Fruit fly (Drosophila melanogaster): Measurements from ENCODE around the gene GATAd.

The GATAd gene

DNA sequence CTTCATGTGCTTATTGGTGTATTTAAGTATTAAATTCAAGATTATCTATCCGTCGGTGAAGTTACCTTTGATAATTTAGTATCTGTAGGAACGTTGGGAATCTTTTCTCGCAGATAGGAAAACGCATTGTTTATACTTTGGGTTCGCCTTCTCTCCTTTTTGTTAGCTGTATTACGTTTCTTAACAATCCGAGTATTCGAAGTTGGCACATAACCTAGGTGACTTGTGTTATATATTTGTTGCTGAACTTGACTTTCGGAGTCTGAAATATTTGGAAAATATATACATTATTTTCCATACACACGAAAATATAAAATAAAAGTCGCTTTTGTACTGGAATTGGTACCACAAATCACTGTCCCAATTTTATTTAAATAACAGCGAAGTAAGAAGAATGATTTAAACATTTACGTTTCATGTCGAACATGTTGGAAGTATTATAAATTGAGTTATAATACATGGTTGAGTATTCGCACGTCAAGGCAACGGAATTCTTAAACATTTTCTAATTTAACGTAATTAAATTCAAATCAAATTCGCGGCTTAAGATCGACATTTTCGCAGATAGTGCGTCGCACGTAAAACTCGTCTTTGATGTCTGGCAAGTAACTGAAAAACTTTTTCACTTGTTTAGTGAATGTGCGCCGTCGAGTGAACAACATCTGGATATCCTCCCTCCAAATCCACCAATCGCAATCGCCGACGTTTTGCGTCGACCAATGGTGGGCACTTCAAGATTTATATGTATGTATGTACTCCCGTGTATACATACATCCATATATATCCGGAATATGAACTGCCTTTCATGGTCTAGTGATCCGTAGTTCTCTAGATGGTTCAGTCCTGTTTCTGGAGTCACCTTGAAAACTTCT is 38.5 kb upstream of the GATAd start, which contains the start of gene Hand:
Gene Hand (minus strand): TSS at position 588 of the 872 bp plus-strand sequence.
- TF ChIP-seq Nf-YB (GFP tag; optimal IDR thresholded peaks at IDR 0.05) (peak; percentile 95), Nf-YC (tag; optimal IDR thresholded peaks at IDR 0.05) (peak; percentile 96), CG5180 (GFP tag; optimal IDR thresholded peaks at IDR 0.05) (peak; percentile 41), Jarid2 (GFP tag; optimal IDR thresholded peaks at IDR 0.05) (peak; percentile 17), CG8089 (GFP tag; optimal IDR thresholded peaks at IDR 0.05) (no peak), CG14050 (GFP tag; IDR thresholded peaks at IDR 0.05) (no peak), CG2199 (GFP tag; IDR thresholded peaks at IDR 0.05) (0 out of 3 replicates have a peak, but pooled peaks have one; percentile 51)

DNA sequence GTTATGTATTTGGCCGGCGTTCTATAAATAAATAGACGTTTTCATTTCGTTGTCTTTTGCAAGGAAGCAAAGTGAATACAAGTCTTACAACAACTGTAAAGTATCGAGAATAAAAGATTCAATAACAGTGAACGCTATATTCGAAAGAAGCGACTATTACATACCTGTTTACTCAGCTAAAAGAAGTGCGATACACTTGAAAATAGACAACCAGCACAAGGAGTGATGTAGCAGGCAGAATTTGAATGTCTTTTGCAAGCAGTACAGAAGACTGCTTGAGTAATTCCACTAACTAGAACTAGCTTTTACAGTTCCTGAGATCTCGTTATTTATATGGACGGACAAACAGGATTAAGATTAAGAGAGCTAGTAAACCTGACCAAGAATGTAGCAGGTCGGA is 35.2 kb upstream of the GATAd start:
- TF ChIP-seq maf-S (GFP tag; optimal IDR thresholded peaks at IDR 0.05): no peak
- no peak for TF ChIP-seq CG9817 (tag; optimal IDR thresholded peaks at IDR 0.05)
- TF ChIP-seq CG13287 (GFP tag; IDR thresholded peaks at IDR 0.05; ENCODE audit: partially characterized antibody): peak; percentile 64
- TF ChIP-seq sr (GFP tag; IDR thresholded peaks at IDR 0.05): no peak
- TF ChIP-seq oc (tag; optimal IDR thresholded peaks at IDR 0.05): no peak
- TF ChIP-seq lov (optimal IDR thresholded peaks at IDR 0.05): no peak
- no peak for TF ChIP-seq lov (GFP tag; IDR thresholded peaks at IDR 0.05)
- TF ChIP-seq CG12659 (GFP tag; optimal IDR thresholded peaks at IDR 0.05): peak; percentile 74
- TF ChIP-seq Sox102F (GFP tag; optimal IDR thresholded peaks at IDR 0.05): no peak
- TF ChIP-seq CG12391 (tag; optimal IDR thresholded peaks at IDR 0.05): no peak
- no peak for TF ChIP-seq CG1233 (GFP tag; optimal IDR thresholded peaks at IDR 0.05)
- TF ChIP-seq psq (GFP tag; optimal IDR thresholded peaks at IDR 0.05): no peak
- peak; percentile 40 for TF ChIP-seq nmo (GFP tag; optimal IDR thresholded peaks at IDR 0.05)
- no peak for TF ChIP-seq CG10543 (GFP tag; optimal IDR thresholded peaks at IDR 0.05)
- no peak for TF ChIP-seq hbn (GFP tag; IDR thresholded peaks at IDR 0.05; ENCODE audit: partially characterized antibody)
- peak; percentile 22 for TF ChIP-seq CG14710 (tag; optimal IDR thresholded peaks at IDR 0.05)
- no peak for TF ChIP-seq btn (GFP tag; optimal IDR thresholded peaks at IDR 0.05)
- TF ChIP-seq CG11398 (GFP tag; optimal IDR thresholded peaks at IDR 0.05): no peak
- no peak for TF ChIP-seq PHDP (tag; optimal IDR thresholded peaks at IDR 0.05)
- no peak for TF ChIP-seq Atf-2 (GFP tag; optimal IDR thresholded peaks at IDR 0.05)
- TF ChIP-seq wek (GFP tag; optimal IDR thresholded peaks at IDR 0.05): no peak
- peak; percentile 88; the same call in 2 of the 3 replicates for TF ChIP-seq hb (GFP tag; IDR thresholded peaks at IDR 0.05; ENCODE audit: partially characterized antibody)
- TF ChIP-seq jumu (GFP tag; optimal IDR thresholded peaks at IDR 0.05): peak; percentile 26
- peak; percentile 81 for TF ChIP-seq Med (GFP tag)
- TF ChIP-seq sima (GFP tag; optimal IDR thresholded peaks at IDR 0.05): no peak
- peak; percentile 59 for TF ChIP-seq HmgD (GFP tag; optimal IDR thresholded peaks at IDR 0.05)
- no peak for TF ChIP-seq CG2129 (GFP tag; IDR thresholded peaks at IDR 0.05; ENCODE audit: partially characterized antibody)
- TF ChIP-seq CG13624 (GFP tag; optimal IDR thresholded peaks at IDR 0.05): no peak
- peak; percentile 7 for TF ChIP-seq CG10979 (tag; optimal IDR thresholded peaks at IDR 0.05)
- TF ChIP-seq CG14014 (GFP tag; IDR thresholded peaks at IDR 0.05): no peak
- TF ChIP-seq ken (GFP tag; IDR thresholded peaks at IDR 0.05): no peak
- TF ChIP-seq CG2199 (GFP tag; IDR thresholded peaks at IDR 0.05): peak; percentile 98
- TF ChIP-seq zen2 (GFP tag; IDR thresholded peaks at IDR 0.05; ENCODE audit: partially characterized antibody): no peak
- TF ChIP-seq HLH54F (GFP tag; optimal IDR thresholded peaks at IDR 0.05): no peak
- no peak for TF ChIP-seq CG9609 (GFP tag; optimal IDR thresholded peaks at IDR 0.05)
- no peak for TF ChIP-seq Mad (GFP tag; optimal IDR thresholded peaks at IDR 0.05)
- TF ChIP-seq Stat92E (GFP tag; optimal IDR thresholded peaks at IDR 0.05): no peak
- TF ChIP-seq CG6272 (GFP tag; IDR thresholded peaks at IDR 0.05): no peak
- no peak for TF ChIP-seq CG9876 (GFP tag; optimal IDR thresholded peaks at IDR 0.05)
- TF ChIP-seq crc (GFP tag; optimal IDR thresholded peaks at IDR 0.05): no peak
- no peak for TF ChIP-seq CG6765 (GFP tag; optimal IDR thresholded peaks at IDR 0.05)

Data from whole organism, embryonic.